Fruit fly (Drosophila melanogaster) whole organism, wandering third instar larva: ENCODE measurements around the gene CG42813.

Experiments
- CG32264 ChIP-seq: fragments of 200-800 bp; sonication (Bioruptor generic); optimal IDR thresholded peaks from 2 replicates; lab custom pipeline; 2016; ENCODE audit warnings: missing biosample characterization, missing genetic modification characterization
- Hr83 ChIP-seq: fragments of 200-300 bp; sonication (Bioruptor generic); optimal IDR thresholded peaks from 2 replicates; lab custom pipeline; 2016; ENCODE audit warnings: missing biosample characterization, mild to moderate bottlenecking, missing genetic modification characterization, moderate library complexity; ENCODE audit not compliant: poor library complexity, severe bottlenecking
- Myc ChIP-seq: fragments of >200 bp; optimal IDR thresholded peaks from 2 replicates; lab custom pipeline; 2017
- pan ChIP-seq: fragments of >200 bp; optimal IDR thresholded peaks from 2 replicates; lab custom pipeline; 2017
- usp ChIP-seq: fragments of >200 bp; optimal IDR thresholded peaks from 2 replicates; lab custom pipeline; 2017; ENCODE audit warnings: missing biosample characterization, missing genetic modification characterization

DNA sequence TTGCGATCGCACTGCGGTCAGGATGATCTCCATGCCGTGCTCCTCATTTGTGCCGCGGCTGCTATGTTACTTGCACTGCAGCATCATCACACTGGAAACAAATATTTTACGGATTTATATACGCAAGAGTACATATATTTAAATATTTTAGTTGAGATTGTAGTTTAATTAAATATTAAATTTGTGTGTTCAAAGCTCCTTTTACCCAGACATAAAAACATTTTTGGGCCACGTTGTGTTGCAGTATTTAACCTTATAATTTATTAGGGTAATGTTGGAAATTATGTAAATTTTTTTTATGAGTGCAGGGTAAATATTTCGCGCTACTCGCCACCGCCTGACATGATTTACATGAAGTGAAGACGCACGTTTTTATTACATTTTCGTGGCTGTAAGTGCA, 30.8 kb downstream of the CG42813 start:
- TF ChIP-seq Hr83 (GFP tag; lab: Kevin White, UChicago) = no peak
- no peak for TF ChIP-seq Myc (lab: Kevin White, UChicago)
- no peak for TF ChIP-seq pan (lab: Kevin White, UChicago)
- TF ChIP-seq CG32264 (GFP tag; lab: Kevin White, UChicago) = no peak
- TF ChIP-seq usp (GFP tag; lab: Kevin White, UChicago) = no peak
